Fruit fly (Drosophila melanogaster) S2 (cell line): Measurements from ENCODE around the gene Ilp6.

Source experiments
- CG8478 ChIP-seq: fragments of >200 bp; optimal IDR thresholded peaks from 2 replicates; lab custom pipeline; 2018
- CTCF ChIP-seq, 2 experiments: fragments of >200 bp; optimal IDR thresholded peaks; 2 replicates each; lab custom pipeline; 2018

- TF ChIP-seq CTCF (optimal IDR thresholded peaks at IDR 0.05; lab: Kevin White, UChicago) (no peak), CG8478 (no peak)
Observed at dm6 chrX:2354169-2354568, 19.7 kb upstream of the Ilp6 start.
